Worm (Caenorhabditis elegans) whole organism, late embryonic: ENCODE measurements around the gene R04B5.1.

ENCODE experiments used
- C08G9.2 ChIP-seq: sonication (generic microtip); optimal IDR thresholded peaks from 2 replicates; lab custom pipeline; 2016; ENCODE audit warnings: mild to moderate bottlenecking, missing genetic modification characterization, moderate library complexity, missing compliant biosample characterization
- C38D4.7 ChIP-seq: fragments of 200-800 bp; sonication (Bioruptor generic); optimal IDR thresholded peaks from 2 replicates; lab custom pipeline; 2018; ENCODE audit warnings: mild to moderate bottlenecking, missing genetic modification characterization, moderate library complexity, missing compliant biosample characterization
- K02D7.2 ChIP-seq: sonication (generic microtip); optimal IDR thresholded peaks from 2 replicates; lab custom pipeline; 2017; ENCODE audit warnings: mild to moderate bottlenecking, missing genetic modification characterization, missing compliant biosample characterization
- K09A11.1 ChIP-seq: sonication (generic microtip); optimal IDR thresholded peaks from 2 replicates; lab custom pipeline; 2017; ENCODE audit warnings: antibody characterized with exemption, mild to moderate bottlenecking, missing genetic modification characterization, missing compliant biosample characterization; ENCODE audit not compliant: insufficient read depth
- Y22D7AL.16 ChIP-seq: sonication (generic microtip); optimal IDR thresholded peaks from 2 replicates; lab custom pipeline; 2016; ENCODE audit warnings: missing genetic modification characterization, missing compliant biosample characterization
- ahr-1 ChIP-seq: sonication (generic microtip); optimal IDR thresholded peaks from 2 replicates; lab custom pipeline; 2016; ENCODE audit warnings: missing genetic modification characterization, missing compliant biosample characterization
- ama-1 ChIP-seq: fragments of 150-350 bp; optimal IDR thresholded peaks from 2 replicates; lab custom pipeline; 2014
- ceh-14 ChIP-seq: sonication (generic microtip); optimal IDR thresholded peaks from 2 replicates; lab custom pipeline; 2016; ENCODE audit warnings: missing genotype, missing genetic modification characterization, missing compliant biosample characterization
- ceh-18 ChIP-seq: sonication (generic microtip); optimal IDR thresholded peaks from 2 replicates; lab custom pipeline; 2016; ENCODE audit warnings: missing genetic modification characterization, missing compliant biosample characterization
- ceh-19 ChIP-seq: fragments of 200-800 bp; sonication (Bioruptor generic); optimal IDR thresholded peaks from 2 replicates; lab custom pipeline; 2018; ENCODE audit warnings: mild to moderate bottlenecking, missing genetic modification characterization, missing compliant biosample characterization
- ceh-2 ChIP-seq: sonication (generic microtip); optimal IDR thresholded peaks from 2 replicates; lab custom pipeline; 2016; ENCODE audit warnings: missing genotype, missing genetic modification characterization, missing compliant biosample characterization
- ceh-24 ChIP-seq: sonication (generic microtip); optimal IDR thresholded peaks from 2 replicates; lab custom pipeline; 2016; ENCODE audit warnings: mild to moderate bottlenecking, missing genetic modification characterization, missing compliant biosample characterization
- ceh-30 ChIP-seq: fragments of 150-350 bp; optimal IDR thresholded peaks from 2 replicates; lab custom pipeline; 2014; ENCODE audit warnings: missing biosample characterization, missing genetic modification characterization
- ceh-31 ChIP-seq: sonication (generic microtip); optimal IDR thresholded peaks from 2 replicates; lab custom pipeline; 2016; ENCODE audit warnings: missing genetic modification characterization, missing compliant biosample characterization
- ceh-45 ChIP-seq: fragments of 200-800 bp; sonication (Bioruptor generic); IDR thresholded peaks from 2 replicates; pipeline ENCODE4 v1.3.6; 2022; ENCODE audit warnings: missing genetic modification reagents, missing genetic modification characterization, missing compliant biosample characterization
- ceh-6 ChIP-seq: fragments of 200-800 bp; sonication (Bioruptor generic); optimal IDR thresholded peaks from 2 replicates; lab custom pipeline; 2018; ENCODE audit warnings: mild to moderate bottlenecking, missing genetic modification characterization, missing compliant biosample characterization
- ceh-9 ChIP-seq: sonication (generic microtip); optimal IDR thresholded peaks from 2 replicates; lab custom pipeline; 2016; ENCODE audit warnings: mild to moderate bottlenecking, missing genetic modification characterization, inconsistent platforms, missing compliant biosample characterization
- che-1 ChIP-seq: sonication (generic microtip); optimal IDR thresholded peaks from 2 replicates; lab custom pipeline; 2016; ENCODE audit warnings: mild to moderate bottlenecking, missing genetic modification characterization, missing compliant biosample characterization
- dmd-4 ChIP-seq: sonication (generic microtip); optimal IDR thresholded peaks from 2 replicates; lab custom pipeline; 2016; ENCODE audit warnings: borderline replicate concordance, missing genetic modification characterization, missing compliant biosample characterization
- dve-1 ChIP-seq: sonication (generic microtip); optimal IDR thresholded peaks from 2 replicates; lab custom pipeline; 2017; ENCODE audit warnings: antibody characterized with exemption, mild to moderate bottlenecking, missing genetic modification characterization, missing compliant biosample characterization
- ets-4 ChIP-seq: sonication (generic microtip); optimal IDR thresholded peaks from 2 replicates; lab custom pipeline; 2016; ENCODE audit warnings: missing genetic modification characterization, missing compliant biosample characterization
- eyg-1 ChIP-seq: sonication (generic microtip); optimal IDR thresholded peaks from 2 replicates; lab custom pipeline; 2016; ENCODE audit warnings: missing genotype, missing genetic modification characterization, missing compliant biosample characterization
- gmeb-2 ChIP-seq: sonication (generic microtip); optimal IDR thresholded peaks from 2 replicates; lab custom pipeline; 2016; ENCODE audit warnings: missing genetic modification characterization, inconsistent platforms, missing compliant biosample characterization
- hlh-13 ChIP-seq: fragments of 200-800 bp; sonication (Bioruptor generic); optimal IDR thresholded peaks from 2 replicates; lab custom pipeline; 2018; ENCODE audit warnings: mild to moderate bottlenecking, missing genetic modification characterization, missing compliant biosample characterization
- hlh-6 ChIP-seq: sonication (generic microtip); optimal IDR thresholded peaks from 2 replicates; lab custom pipeline; 2016; ENCODE audit warnings: missing genotype, missing genetic modification characterization, missing compliant biosample characterization
- lim-6 ChIP-seq: sonication (generic microtip); optimal IDR thresholded peaks from 2 replicates; lab custom pipeline; 2016; ENCODE audit warnings: missing genetic modification characterization, missing compliant biosample characterization
- pax-1 ChIP-seq: fragments of 150-350 bp; optimal IDR thresholded peaks from 2 replicates; lab custom pipeline; 2014; ENCODE audit warnings: missing biosample characterization, missing genetic modification characterization
- pqm-1 ChIP-seq: sonication (generic microtip); optimal IDR thresholded peaks from 2 replicates; lab custom pipeline; 2016; ENCODE audit warnings: missing genetic modification characterization, missing compliant biosample characterization
- rnt-1 ChIP-seq: sonication (generic microtip); optimal IDR thresholded peaks from 2 replicates; lab custom pipeline; 2016; ENCODE audit warnings: missing genetic modification characterization, missing compliant biosample characterization
- sox-2 ChIP-seq: fragments of 200-800 bp; sonication (Bioruptor generic); IDR thresholded peaks from 2 replicates; pipeline ENCODE4 v1.3.6; 2022; ENCODE audit warnings: missing genetic modification reagents, missing genetic modification characterization, missing compliant biosample characterization
- sox-4 ChIP-seq: sonication (generic microtip); optimal IDR thresholded peaks from 2 replicates; lab custom pipeline; 2017; ENCODE audit warnings: mild to moderate bottlenecking, missing genetic modification characterization, inconsistent platforms, missing compliant biosample characterization
- syd-9 ChIP-seq: sonication (generic microtip); optimal IDR thresholded peaks from 2 replicates; lab custom pipeline; 2016; ENCODE audit warnings: mild to moderate bottlenecking, missing genetic modification characterization, moderate library complexity, missing compliant biosample characterization
- tbx-2 ChIP-seq: sonication (generic microtip); optimal IDR thresholded peaks from 2 replicates; lab custom pipeline; 2016; ENCODE audit warnings: missing genetic modification characterization, missing compliant biosample characterization
- ttx-3 ChIP-seq: sonication (generic microtip); optimal IDR thresholded peaks from 2 replicates; lab custom pipeline; 2016; ENCODE audit warnings: missing genetic modification reagents, missing genetic modification characterization, missing compliant biosample characterization
- unc-3 ChIP-seq, 2 experiments: fragments of 200-800 bp in 1 of 2; sonication (Bioruptor generic) in 1 of 2; sonication (generic microtip) in 1 of 2; conservative IDR thresholded peaks in 1 of 2; optimal IDR thresholded peaks in 1 of 2; 2 replicates each; pipeline versions ENCODE4 v1.3.6 to Lab custom; 2016 to 2022; ENCODE audit warnings: missing compliant biosample characterization in 2 of 2, missing genetic modification characterization in 2 of 2, missing genetic modification reagents in 1 of 2
- unc-42 ChIP-seq: sonication (generic microtip); optimal IDR thresholded peaks from 2 replicates; lab custom pipeline; 2016; ENCODE audit warnings: missing genotype, missing genetic modification characterization, missing compliant biosample characterization
- unc-55 ChIP-seq: sonication (generic microtip); optimal IDR thresholded peaks from 2 replicates; lab custom pipeline; 2017; ENCODE audit warnings: missing biosample characterization, missing genetic modification reagents, missing genetic modification characterization
- unc-86 ChIP-seq: sonication (generic microtip); optimal IDR thresholded peaks from 2 replicates; lab custom pipeline; 2016; ENCODE audit warnings: missing genetic modification characterization, missing compliant biosample characterization
- ztf-16 ChIP-seq: sonication (generic microtip); optimal IDR thresholded peaks from 2 replicates; lab custom pipeline; 2017; ENCODE audit warnings: missing genetic modification characterization, missing compliant biosample characterization

The R04B5.1 gene

ce11 chrV:10084864-10085263, 6.7 kb upstream of the R04B5.1 start, which contains the start of gene R04B5.6:
Gene R04B5.6, plus strand, starts transcription at chrV:10085164.
- TF ChIP-seq ets-4 (tag; lab: Kevin White, UChicago) (no peak), unc-86 (tag; lab: Kevin White, UChicago) (no peak), hlh-6 (no peak), ahr-1 (tag; lab: Kevin White, UChicago) (no peak), ceh-2 (tag; lab: Kevin White, UChicago) (no peak), hlh-13 (GFP tag; lab: Kevin White, UChicago) (no peak), ama-1 (lab: Kevin White, UChicago) (no peak), unc-3 (GFP tag; conservative IDR thresholded peaks at IDR 0.05; lab: Robert Waterston, UW) (no peak), unc-3 (tag; optimal IDR thresholded peaks at IDR 0.05; lab: Kevin White, UChicago) (no peak), unc-42 (no peak), dve-1 (tag; lab: Kevin White, UChicago) (no peak), pqm-1 (no peak), pax-1 (tag; lab: Kevin White, UChicago) (no peak), K09A11.1 (tag; lab: Kevin White, UChicago) (no peak), ceh-6 (no peak), che-1 (no peak)

- TF ChIP-seq ztf-16 (tag; lab: Kevin White, UChicago) (no peak), ceh-9 (no peak), ceh-14 (no peak), ceh-30 (peak; percentile 100), unc-55 (GFP tag; lab: Kevin White, UChicago) (peak; percentile 54), gmeb-2 (no peak)
Observed at ce11 chrV:10083999-10084468, 5.9 kb upstream of the R04B5.1 start, which contains the start of gene nhr-12. Gene nhr-12, minus strand, starts transcription at chrV:10084049.

- TF ChIP-seq ceh-30 (peak; percentile 51), ahr-1 (tag; lab: Kevin White, UChicago) (no peak)
Observed at ce11 chrV:10081636-10082035, 3.5 kb upstream of the R04B5.1 start, which contains the start of gene nhr-205. Gene nhr-205, minus strand, starts transcription at chrV:10081776.

- no peak for TF ChIP-seq ceh-45 (GFP tag; lab: Robert Waterston, UW)
- TF ChIP-seq unc-55 (GFP tag; lab: Kevin White, UChicago) = no peak
- no peak for TF ChIP-seq ceh-24 (tag; lab: Kevin White, UChicago)
- no peak for TF ChIP-seq che-1
- no peak for TF ChIP-seq unc-86 (tag; lab: Kevin White, UChicago)
- no peak for TF ChIP-seq ttx-3 (tag; lab: Kevin White, UChicago)
- no peak for TF ChIP-seq pax-1 (tag; lab: Kevin White, UChicago)
- no peak for TF ChIP-seq ama-1 (lab: Kevin White, UChicago)
- TF ChIP-seq C38D4.7 (GFP tag; lab: Kevin White, UChicago) = no peak
- no peak for TF ChIP-seq C08G9.2
- no peak for TF ChIP-seq ceh-18 (tag; lab: Kevin White, UChicago)
- TF ChIP-seq eyg-1 (tag; lab: Kevin White, UChicago) = no peak
- TF ChIP-seq K02D7.2 = no peak
- TF ChIP-seq dmd-4 (tag; lab: Kevin White, UChicago) = no peak
- no peak for TF ChIP-seq Y22D7AL.16 (tag; lab: Kevin White, UChicago)
- no peak for TF ChIP-seq ceh-31 (tag; lab: Kevin White, UChicago)
- TF ChIP-seq rnt-1 (tag; lab: Kevin White, UChicago) = no peak
- TF ChIP-seq ceh-19 (GFP tag; lab: Kevin White, UChicago) = no peak
Observed at ce11 chrV:10080905-10081304, 2.8 kb upstream of the R04B5.1 start.

- TF ChIP-seq K09A11.1 (tag; lab: Kevin White, UChicago) = no peak
- no peak for TF ChIP-seq lim-6
- TF ChIP-seq unc-3 (GFP tag; conservative IDR thresholded peaks at IDR 0.05; lab: Robert Waterston, UW) = no peak
- TF ChIP-seq unc-3 (tag; optimal IDR thresholded peaks at IDR 0.05; lab: Kevin White, UChicago) = no peak
- TF ChIP-seq gmeb-2 = no peak
- no peak for TF ChIP-seq tbx-2
- no peak for TF ChIP-seq ceh-2 (tag; lab: Kevin White, UChicago)
- TF ChIP-seq syd-9 = no peak
- no peak for TF ChIP-seq sox-2 (GFP tag; lab: Robert Waterston, UW)
- no peak for TF ChIP-seq sox-4 (tag; lab: Kevin White, UChicago)
- no peak for TF ChIP-seq K02D7.2
Observed at ce11 chrV:10075441-10075840, 2.7 kb downstream of the R04B5.1 start, which contains the start of gene F57A8.7. Gene F57A8.7, plus strand, starts transcription at chrV:10075741.
